Fruit fly (Drosophila melanogaster) whole organism, embryonic: ENCODE data around the gene Prx5.
A peak's percentile ranks its signal among the peaks of the same experiment; 100 is the strongest.

Source experiments
- Ada2b ChIP-seq: fragments of 200-800 bp; sonication (Bioruptor generic); IDR thresholded peaks from 2 replicates; pipeline ENCODE4 v1.3.6; 2022; ENCODE audit warnings: missing biosample characterization, missing genetic modification characterization
- CG11504 ChIP-seq: fragments of 200-800 bp; sonication (Bioruptor generic); optimal IDR thresholded peaks from 3 replicates; lab custom pipeline; 2019; ENCODE audit warnings: missing biosample characterization, mild to moderate bottlenecking, missing genetic modification characterization, moderate library complexity
- CG12942 ChIP-seq: fragments of 200-800 bp; sonication (Bioruptor generic); optimal IDR thresholded peaks from 3 replicates; lab custom pipeline; 2016; ENCODE audit warnings: missing biosample characterization, missing genetic modification characterization
- CG15073 ChIP-seq: fragments of 200-800 bp; sonication (Bioruptor generic); optimal IDR thresholded peaks from 2 replicates; lab custom pipeline; 2016; ENCODE audit warnings: missing biosample characterization, missing genetic modification characterization
- CG1602 ChIP-seq: fragments of 200-800 bp; sonication (Bioruptor generic); optimal IDR thresholded peaks from 3 replicates; lab custom pipeline; 2016; ENCODE audit warnings: missing biosample characterization, missing genetic modification characterization
- CG16779 ChIP-seq: fragments of 200-800 bp; sonication (Bioruptor generic); IDR thresholded peaks from 2 replicates; pipeline ENCODE4 v1.3.6; 2022; ENCODE audit warnings: missing biosample characterization, missing genetic modification characterization
- CG16815 ChIP-seq: fragments of 200-800 bp; sonication (Bioruptor generic); optimal IDR thresholded peaks from 3 replicates; lab custom pipeline; 2017; ENCODE audit warnings: missing biosample characterization, mild to moderate bottlenecking, missing genetic modification characterization
- CG16863 ChIP-seq: fragments of 200-800 bp; sonication (Bioruptor generic); optimal IDR thresholded peaks from 3 replicates; lab custom pipeline; 2016; ENCODE audit warnings: missing biosample characterization, missing genetic modification characterization
- CG18011 ChIP-seq: fragments of 200-800 bp; sonication (Bioruptor generic); optimal IDR thresholded peaks from 2 replicates; lab custom pipeline; 2017; ENCODE audit warnings: missing biosample characterization, missing genetic modification characterization, mild to moderate bottlenecking, moderate library complexity, missing genotype
- CG3281 ChIP-seq: fragments of 200-800 bp; sonication (Bioruptor generic); optimal IDR thresholded peaks from 3 replicates; lab custom pipeline; 2017; ENCODE audit warnings: missing biosample characterization, mild to moderate bottlenecking, missing genetic modification characterization
- CG43689 ChIP-seq: fragments of 200-800 bp; sonication (Bioruptor generic); IDR thresholded peaks from 2 replicates; pipeline ENCODE4 v1.3.6; 2022; ENCODE audit warnings: missing biosample characterization, missing genetic modification characterization
- CG6765 ChIP-seq: fragments of 200-800 bp; sonication (Bioruptor generic); optimal IDR thresholded peaks from 3 replicates; lab custom pipeline; 2017; ENCODE audit warnings: missing biosample characterization, mild to moderate bottlenecking, missing genetic modification characterization
- CG9876 ChIP-seq: fragments of 200-800 bp; sonication (Bioruptor generic); optimal IDR thresholded peaks from 2 replicates; lab custom pipeline; 2016; ENCODE audit warnings: missing biosample characterization, missing genetic modification characterization
- CG9932 ChIP-seq: fragments of 200-800 bp; sonication (Bioruptor generic); IDR thresholded peaks from 2 replicates; pipeline ENCODE4 v1.3.6; 2022; ENCODE audit warnings: missing biosample characterization, missing genetic modification characterization
- Dad ChIP-seq: fragments of 200-800 bp; sonication (Bioruptor generic); optimal IDR thresholded peaks from 3 replicates; lab custom pipeline; 2016; ENCODE audit warnings: missing biosample characterization, missing genetic modification characterization
- Deaf1 ChIP-seq: fragments of 200-800 bp; optimal IDR thresholded peaks from 3 replicates; lab custom pipeline; 2019; ENCODE audit warnings: missing biosample characterization, mild to moderate bottlenecking, missing genetic modification characterization, moderate library complexity
- Dfd ChIP-seq, 2 experiments: fragments of >200 bp; optimal IDR thresholded peaks; 2 replicates each; lab custom pipeline; 2017; ENCODE audit warnings: missing biosample characterization in 2 of 2, missing genetic modification characterization in 2 of 2
- Dip2 ChIP-seq: fragments of 200-800 bp; sonication (Bioruptor generic); IDR thresholded peaks from 2 replicates; pipeline ENCODE4 v1.3.6; 2022; ENCODE audit warnings: missing biosample characterization, missing genetic modification characterization
- Drgx ChIP-seq: fragments of 200-800 bp; sonication (Bioruptor generic); IDR thresholded peaks from 2 replicates; pipeline ENCODE4 v1.3.6; 2022; ENCODE audit warnings: missing biosample characterization, missing genetic modification characterization
- Fer1 ChIP-seq: fragments of 200-800 bp; sonication (Bioruptor generic); optimal IDR thresholded peaks from 2 replicates; lab custom pipeline; 2017; ENCODE audit warnings: missing biosample characterization, mild to moderate bottlenecking, missing genetic modification characterization
- Fer3 ChIP-seq: fragments of 200-800 bp; sonication (Bioruptor generic); optimal IDR thresholded peaks from 2 replicates; lab custom pipeline; 2018; ENCODE audit warnings: missing biosample characterization, mild to moderate bottlenecking, missing genetic modification characterization, moderate library complexity
- Hand ChIP-seq: fragments of 200-800 bp; sonication (Bioruptor generic); optimal IDR thresholded peaks from 2 replicates; lab custom pipeline; 2017; ENCODE audit warnings: mild to moderate bottlenecking, missing biosample characterization, missing genetic modification reagents, missing genetic modification characterization
- HmgZ ChIP-seq: fragments of 200-800 bp; sonication (Bioruptor generic); optimal IDR thresholded peaks from 2 replicates; lab custom pipeline; 2018; ENCODE audit warnings: missing biosample characterization, mild to moderate bottlenecking, missing genetic modification characterization
- Hmr ChIP-seq: fragments of 200-800 bp; sonication (Bioruptor generic); optimal IDR thresholded peaks from 3 replicates; lab custom pipeline; 2017; ENCODE audit warnings: mild to moderate bottlenecking, missing biosample characterization, missing genetic modification reagents, missing genetic modification characterization
- Kr ChIP-seq: fragments of 200-800 bp; sonication (Bioruptor generic); optimal IDR thresholded peaks from 2 replicates; lab custom pipeline; 2017; ENCODE audit warnings: missing biosample characterization, mild to moderate bottlenecking, missing genetic modification characterization
- Lim3 ChIP-seq: fragments of 200-800 bp; sonication (Bioruptor generic); IDR thresholded peaks from 2 replicates; pipeline ENCODE4 v1.3.6; 2022; ENCODE audit warnings: missing biosample characterization, missing genetic modification characterization
- Mrtf ChIP-seq: fragments of 200-800 bp; sonication (Bioruptor generic); IDR thresholded peaks from 3 replicates; pipeline ENCODE4 v1.3.6; 2022; ENCODE audit warnings: missing biosample characterization, missing genetic modification characterization
- NC2α ChIP-seq: fragments of 200-800 bp; sonication (Bioruptor generic); optimal IDR thresholded peaks from 2 replicates; lab custom pipeline; 2016; ENCODE audit warnings: missing biosample characterization, missing genetic modification characterization
- NfI ChIP-seq: fragments of 200-800 bp; sonication (Bioruptor generic); optimal IDR thresholded peaks from 3 replicates; lab custom pipeline; 2018; ENCODE audit warnings: missing biosample characterization, mild to moderate bottlenecking, missing genetic modification characterization, moderate library complexity
- Rfx ChIP-seq: fragments of 200-800 bp; sonication (Bioruptor generic); IDR thresholded peaks from 2 replicates; pipeline ENCODE4 v1.3.6; 2022; ENCODE audit warnings: missing biosample characterization, missing genetic modification characterization
- ash1 ChIP-seq: fragments of 200-800 bp; sonication (Bioruptor generic); optimal IDR thresholded peaks from 2 replicates; lab custom pipeline; 2018; ENCODE audit warnings: missing biosample characterization, mild to moderate bottlenecking, missing genetic modification characterization
- az2 ChIP-seq: fragments of 200-800 bp; sonication (Bioruptor generic); optimal IDR thresholded peaks from 3 replicates; lab custom pipeline; 2016; ENCODE audit warnings: missing biosample characterization, missing genetic modification characterization
- cg ChIP-seq: fragments of 200-800 bp; sonication (Bioruptor generic); optimal IDR thresholded peaks from 3 replicates; lab custom pipeline; 2019; ENCODE audit warnings: missing biosample characterization, mild to moderate bottlenecking, missing genetic modification characterization, moderate library complexity
- corto ChIP-seq: fragments of 200-800 bp; sonication (Bioruptor generic); optimal IDR thresholded peaks from 2 replicates; lab custom pipeline; 2016; ENCODE audit warnings: missing biosample characterization, mild to moderate bottlenecking, missing genetic modification characterization, moderate library complexity
- da ChIP-seq: fragments of 200-800 bp; sonication (Bioruptor generic); optimal IDR thresholded peaks from 2 replicates; lab custom pipeline; 2016; ENCODE audit warnings: missing biosample characterization, missing genetic modification characterization
- danr ChIP-seq: fragments of 200-800 bp; sonication (Bioruptor generic); IDR thresholded peaks from 2 replicates; pipeline ENCODE4 v1.3.6; 2022; ENCODE audit warnings: missing biosample characterization, missing genetic modification characterization
- fd3F ChIP-seq: fragments of 200-800 bp; sonication (Bioruptor generic); optimal IDR thresholded peaks from 2 replicates; lab custom pipeline; 2018; ENCODE audit warnings: missing biosample characterization, mild to moderate bottlenecking, missing genetic modification characterization, moderate library complexity
- klu ChIP-seq: fragments of 200-800 bp; sonication (Bioruptor generic); IDR thresholded peaks from 2 replicates; pipeline ENCODE4 v1.3.6; 2022; ENCODE audit warnings: missing biosample characterization, missing genetic modification characterization
- nerfin-2 ChIP-seq: fragments of 200-800 bp; sonication (Bioruptor generic); IDR thresholded peaks from 2 replicates; pipeline ENCODE4 v1.3.6; 2022; ENCODE audit warnings: missing biosample characterization, missing genetic modification characterization; ENCODE audit not compliant: partially characterized antibody
- nom ChIP-seq: fragments of 200-800 bp; sonication (Bioruptor generic); optimal IDR thresholded peaks from 2 replicates; lab custom pipeline; 2017; ENCODE audit warnings: missing biosample characterization, missing genetic modification characterization, mild to moderate bottlenecking, moderate library complexity, missing genetic modification reagents
- oc ChIP-seq: fragments of 200-800 bp; sonication (Bioruptor generic); optimal IDR thresholded peaks from 2 replicates; lab custom pipeline; 2018; ENCODE audit warnings: missing biosample characterization, mild to moderate bottlenecking, missing genetic modification characterization, moderate library complexity
- onecut ChIP-seq: fragments of 200-800 bp; sonication (Bioruptor generic); IDR thresholded peaks from 2 replicates; pipeline ENCODE4 v1.3.6; 2022; ENCODE audit warnings: missing biosample characterization, missing genetic modification characterization
- otp ChIP-seq: fragments of 200-800 bp; sonication (Bioruptor generic); IDR thresholded peaks from 3 replicates; pipeline ENCODE4, ENCODE4 v1.3.6; 2022; ENCODE audit warnings: missing biosample characterization, missing genetic modification characterization
- run ChIP-seq: fragments of 200-800 bp; sonication (Bioruptor generic); optimal IDR thresholded peaks from 3 replicates; lab custom pipeline; 2018; ENCODE audit warnings: missing biosample characterization, mild to moderate bottlenecking, missing genetic modification characterization
- sc ChIP-seq, 3 experiments: fragments of >200 bp in 2 of 3; fragments of 200-800 bp in 1 of 3; sonication (Bioruptor generic) in 1 of 3; optimal IDR thresholded peaks; 2 replicates in 2 of 3; 3 replicates in 1 of 3; lab custom pipeline; 2017; ENCODE audit warnings: mild to moderate bottlenecking in 1 of 3, missing biosample characterization in 1 of 3, missing genetic modification characterization in 1 of 3, missing genetic modification reagents in 1 of 3
- sens-2 ChIP-seq: fragments of 200-800 bp; sonication (Bioruptor generic); IDR thresholded peaks from 2 replicates; pipeline ENCODE4 v1.3.6; 2022; ENCODE audit warnings: missing biosample characterization, missing genetic modification characterization
- sim ChIP-seq: fragments of 200-800 bp; sonication (Bioruptor generic); IDR thresholded peaks from 2 replicates; pipeline ENCODE4 v1.3.6; 2022; ENCODE audit warnings: missing biosample characterization, missing genetic modification characterization
- stc ChIP-seq: fragments of 200-800 bp; sonication (Bioruptor generic); IDR thresholded peaks from 2 replicates; pipeline ENCODE4 v1.3.6; 2022; ENCODE audit warnings: missing biosample characterization, missing genetic modification characterization
- trh ChIP-seq: fragments of 200-800 bp; sonication (Bioruptor generic); optimal IDR thresholded peaks from 2 replicates; lab custom pipeline; 2016; ENCODE audit warnings: missing biosample characterization, missing genetic modification characterization
- usp ChIP-seq: fragments of >200 bp; optimal IDR thresholded peaks from 2 replicates; lab custom pipeline; 2017; ENCODE audit warnings: missing biosample characterization, missing genetic modification characterization
- z ChIP-seq: fragments of 200-800 bp; sonication (Bioruptor generic); IDR thresholded peaks from 3 replicates; pipeline ENCODE4 v1.3.6; 2022; ENCODE audit warnings: missing biosample characterization, missing genetic modification characterization

Prx5 gene

dm6 chr3R:18188702-18189125 lies 21.6 kb upstream of the Prx5 start, which contains the start of the genes CG12321 and MED17 (continued):
- TF ChIP-seq CG12942 (GFP tag; lab: Kevin White, UChicago) (peak; percentile 91), Drgx (peak; percentile 72), corto (no peak), Mrtf (GFP tag; lab: Robert Waterston, UW) (peak; percentile 73; the same call in 1 of the 3 replicates), trh (peak; percentile 85), Dip2 (GFP tag; lab: Robert Waterston, UW) (no peak), cg (no peak), usp (GFP tag; lab: Kevin White, UChicago) (no peak), Lim3 (GFP tag; lab: Robert Waterston, UW) (peak; percentile 64; the same call in 1 of the 2 replicates), otp (GFP tag; lab: Robert Waterston, UW) (0 out of 3 replicates have a peak, but pooled peaks have one; percentile 51), nom (GFP tag; lab: Kevin White, UChicago) (peak; percentile 59), CG9876 (GFP tag; lab: Kevin White, UChicago) (no peak), CG3281 (GFP tag; lab: Kevin White, UChicago) (peak; percentile 90), nerfin-2 (GFP tag; lab: Robert Waterston, UW) (no peak), Hand (GFP tag; lab: Kevin White, UChicago) (peak; percentile 67), danr (GFP tag; lab: Robert Waterston, UW) (peak; percentile 73; the same call in 1 of the 2 replicates), az2 (peak; percentile 91), sens-2 (GFP tag; lab: Robert Waterston, UW) (no peak; the same call in 1 of the 2 replicates), CG16815 (GFP tag; lab: Kevin White, UChicago) (peak; percentile 92), HmgZ (tag; lab: Kevin White, UChicago) (peak; percentile 71), stc (peak; percentile 65), run (tag; lab: Kevin White, UChicago) (no peak), da (GFP tag; lab: Kevin White, UChicago) (no peak), Kr (GFP tag; lab: Kevin White, UChicago) (no peak), Rfx (GFP tag; lab: Robert Waterston, UW) (peak; percentile 96), Dfd (GFP tag; optimal IDR thresholded peaks at IDR 0.05; lab: Kevin White, UChicago) (no peak), Deaf1 (tag; lab: Kevin White, UChicago) (no peak), Ada2b (GFP tag; lab: Robert Waterston, UW) (peak; percentile 72), ash1 (peak; percentile 16), Fer1 (GFP tag; lab: Kevin White, UChicago) (peak; percentile 86), NfI (GFP tag; lab: Kevin White, UChicago) (peak; percentile 89), CG9932 (peak; percentile 97), klu (GFP tag; lab: Robert Waterston, UW) (peak; percentile 91), sim (0 out of 2 replicates have a peak, but pooled peaks have one; percentile 31), fd3F (peak; percentile 85), Fer3 (tag; lab: Kevin White, UChicago) (peak; percentile 85), CG1602 (GFP tag; lab: Kevin White, UChicago) (peak; percentile 94), Dad (GFP tag; lab: Kevin White, UChicago) (no peak), CG43689 (no peak), CG11504 (tag; lab: Kevin White, UChicago) (peak; percentile 87), onecut (GFP tag; lab: Robert Waterston, UW) (peak; percentile 64), z (no peak), CG16863 (GFP tag; lab: Kevin White, UChicago) (peak; percentile 66), oc (peak; percentile 82), Hmr (GFP tag; lab: Kevin White, UChicago) (peak; percentile 91), CG15073 (peak; percentile 53), NC2α (GFP tag; lab: Kevin White, UChicago) (no peak), CG6765 (GFP tag; lab: Kevin White, UChicago) (peak; percentile 76), CG18011 (GFP tag; lab: Kevin White, UChicago) (peak; percentile 81), sc (optimal IDR thresholded peaks at IDR 0.05; lab: Kevin White, UChicago) (no peak), sc (GFP tag; optimal IDR thresholded peaks at IDR 0.05; lab: Kevin White, UChicago) (peak; percentile 85), CG16779 (peak; percentile 82)
